Fruit fly (Drosophila melanogaster) whole organism: ENCODE measurements around the gene Btk.

ENCODE experiments used
- Dll ChIP-seq: fragments of >200 bp; optimal IDR thresholded peaks from 2 replicates; lab custom pipeline; 2017
- EcR ChIP-seq, 2 experiments: fragments of >200 bp; optimal IDR thresholded peaks; 2 replicates each; lab custom pipeline; 2017; ENCODE audit warnings: missing biosample characterization in 2 of 2, missing genetic modification characterization in 2 of 2, missing genetic modification reagents in 2 of 2
- pan ChIP-seq: fragments of >200 bp; optimal IDR thresholded peaks from 2 replicates; lab custom pipeline; 2017
- psq ChIP-seq: fragments of >200 bp; optimal IDR thresholded peaks from 2 replicates; lab custom pipeline; 2017
- usp ChIP-seq: fragments of >200 bp; optimal IDR thresholded peaks from 2 replicates; lab custom pipeline; 2017; ENCODE audit warnings: missing biosample characterization, missing genetic modification characterization, mixed read lengths

DNA sequence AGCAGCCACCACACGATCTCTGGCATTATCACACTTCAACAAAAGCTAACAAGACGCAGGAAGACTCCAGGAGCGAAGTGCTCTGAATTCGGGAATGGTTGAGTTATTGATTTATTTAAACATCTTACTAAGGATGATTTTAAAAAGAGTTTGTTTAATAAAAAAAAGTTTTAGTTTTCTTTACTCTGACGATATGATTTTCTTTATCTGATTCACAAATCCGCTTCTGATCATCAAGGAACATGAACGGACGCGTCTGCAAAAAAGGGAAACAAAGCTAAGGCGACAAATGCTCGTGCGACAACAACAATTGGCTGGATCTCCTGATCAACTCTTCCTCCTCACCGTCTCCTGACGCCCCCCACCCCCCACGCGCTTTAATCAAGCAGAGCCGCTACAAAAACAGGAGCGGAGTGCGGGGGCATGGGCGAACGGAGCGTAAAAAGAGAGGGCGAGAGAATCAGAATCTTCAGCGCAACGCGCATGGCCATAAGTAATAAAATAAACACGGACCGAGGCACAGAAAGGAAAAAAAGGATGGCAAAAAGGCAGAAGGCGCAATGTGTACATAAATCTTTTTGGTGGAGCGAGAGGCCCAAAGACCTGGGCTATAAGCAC, 1.6 kb downstream of the Btk start:
- TF ChIP-seq Dll (lab: Kevin White, UChicago) (no peak), usp (GFP tag; lab: Kevin White, UChicago) (no peak), EcR (GFP tag; optimal IDR thresholded peaks at IDR 0.05; lab: Kevin White, UChicago) (no peak), pan (lab: Kevin White, UChicago) (no peak), psq (no peak)
